Worm (Caenorhabditis elegans): ENCODE data around the gene B0304.2.

ce11 chrII:4510684-4511083 lies 12.7 kb upstream of the B0304.2 start:
- TF ChIP-seq snpc-4 (tag; optimal IDR thresholded peaks at IDR 0.05), result no peak
- no peak for TF ChIP-seq fos-1 (tag; optimal IDR thresholded peaks at IDR 0.05)
- no peak for TF ChIP-seq ces-1 (GFP tag; optimal IDR thresholded peaks at IDR 0.05)
- no peak for TF ChIP-seq lsy-2 (tag; optimal IDR thresholded peaks at IDR 0.05)
- no peak for TF ChIP-seq nhr-71 (tag; optimal IDR thresholded peaks at IDR 0.05)
- no peak for TF ChIP-seq mdl-1 (tag; optimal IDR thresholded peaks at IDR 0.05)
- no peak for TF ChIP-seq aha-1 (tag; optimal IDR thresholded peaks at IDR 0.05)
- TF ChIP-seq nhr-47 (tag; optimal IDR thresholded peaks at IDR 0.05), result no peak
- TF ChIP-seq sptf-1 (tag; optimal IDR thresholded peaks at IDR 0.05), result no peak

All from whole organism, L1 larva.